Worm (Caenorhabditis elegans) whole organism, young adult: ENCODE measurements around the gene F23D12.11.

Experiments
- D2030.7 ChIP-seq: fragments of 200-800 bp; sonication (Bioruptor generic); IDR thresholded peaks from 2 replicates; pipeline ENCODE4 v1.3.6; 2022; ENCODE audit warnings: missing genetic modification reagents, missing genetic modification characterization, missing compliant biosample characterization
- hlh-12 ChIP-seq: sonication (generic microtip); optimal IDR thresholded peaks from 2 replicates; lab custom pipeline; 2016; ENCODE audit warnings: missing genetic modification characterization, missing compliant biosample characterization
- madf-10 ChIP-seq: sonication (generic microtip); optimal IDR thresholded peaks from 2 replicates; lab custom pipeline; 2016; ENCODE audit warnings: mild to moderate bottlenecking, missing genetic modification characterization, missing compliant biosample characterization

DNA sequence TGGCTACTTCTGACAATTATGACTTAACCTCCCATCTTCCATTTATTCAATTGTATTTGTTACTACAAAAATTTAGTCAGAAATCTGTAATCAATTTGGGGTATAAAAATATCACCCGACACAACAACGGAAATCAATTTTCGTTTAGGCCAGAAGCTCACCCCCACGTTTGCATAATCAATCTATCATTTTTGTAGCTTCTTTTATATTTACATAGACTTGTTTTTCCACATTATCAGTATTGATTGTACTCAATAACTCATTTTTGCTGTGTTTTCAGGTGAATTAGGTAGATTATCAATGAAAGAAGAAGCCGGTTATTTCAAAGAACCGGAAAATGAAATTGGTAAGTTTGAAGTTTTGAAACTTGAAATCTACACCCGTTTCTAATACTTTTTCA is 49.2 kb upstream of the F23D12.11 start, which contains the start of gene M163.5:
- TF ChIP-seq D2030.7 = no peak
- no peak for TF ChIP-seq madf-10 (tag; lab: Kevin White, UChicago)
- no peak for TF ChIP-seq hlh-12 (tag; lab: Kevin White, UChicago)
